Worm (Caenorhabditis elegans): Measurements from ENCODE around the gene sma-2.
A peak's percentile ranks its signal among the peaks of the same experiment; 100 is the strongest.

DNA sequence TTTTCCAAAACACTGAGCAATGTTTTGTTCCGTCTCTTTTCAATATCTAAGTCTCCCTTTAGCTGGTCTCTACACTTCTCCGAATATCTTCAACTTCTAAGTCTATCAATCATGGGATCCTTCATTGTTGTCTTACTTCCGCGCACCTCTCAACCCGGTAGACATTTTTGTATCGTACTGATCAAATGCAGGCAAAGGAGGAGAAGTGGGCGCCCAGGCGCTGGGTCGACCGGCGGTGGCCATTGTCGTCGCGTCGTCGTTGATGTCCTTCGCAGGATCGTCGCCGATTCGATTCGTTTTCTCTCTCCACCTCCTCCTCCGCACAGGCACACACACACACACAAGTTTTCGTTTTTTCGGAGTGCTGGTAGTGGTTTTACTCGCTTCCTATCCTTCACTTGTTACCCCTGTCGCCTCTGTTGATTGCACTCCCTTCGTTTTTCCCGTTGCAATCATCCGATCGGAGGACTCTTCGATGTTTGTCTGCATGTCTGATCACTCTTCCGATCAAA lies 51.9 kb downstream of the sma-2 start:
- TF ChIP-seq F13C5.2 (tag; optimal IDR thresholded peaks at IDR 0.05) (no peak), ama-1 (optimal IDR thresholded peaks at IDR 0.05) (no peak), scrt-1 (GFP tag; IDR thresholded peaks at IDR 0.05) (no peak), hnd-1 (tag; optimal IDR thresholded peaks at IDR 0.05) (no peak), flt-1 (GFP tag; IDR thresholded peaks at IDR 0.05) (no peak), aly-1 (tag; optimal IDR thresholded peaks at IDR 0.05) (no peak), ceh-36 (tag; optimal IDR thresholded peaks at IDR 0.05) (no peak), tbx-11 (GFP tag; IDR thresholded peaks at IDR 0.05) (0 out of 2 replicates have a peak, but pooled peaks have one; percentile 22), hmbx-1 (tag; optimal IDR thresholded peaks at IDR 0.05) (no peak), tbx-37 (GFP tag; conservative IDR thresholded peaks at IDR 0.05) (no peak)
